Worm (Caenorhabditis elegans): ENCODE data around the gene nhr-130.

ce11 chrV:449685-450084 lies 33.5 kb downstream of the nhr-130 start, which contains the start of gene M02H5.8:
- TF ChIP-seq nhr-12 (tag; optimal IDR thresholded peaks at IDR 0.05) (no peak), nhr-28 (tag; optimal IDR thresholded peaks at IDR 0.05) (no peak), pha-4 (tag; optimal IDR thresholded peaks at IDR 0.05) (no peak), nhr-76 (tag; optimal IDR thresholded peaks at IDR 0.05) (no peak), snpc-4 (tag; optimal IDR thresholded peaks at IDR 0.05) (no peak), elt-3 (tag; optimal IDR thresholded peaks at IDR 0.05) (no peak), sptf-1 (tag; optimal IDR thresholded peaks at IDR 0.05) (no peak), sem-2 (GFP tag; optimal IDR thresholded peaks at IDR 0.05) (no peak)

All from whole organism, mixed stage, embryonic.